Worm (Caenorhabditis elegans) whole organism, midembryonic: ENCODE data around the gene arx-6.

Source experiments
- T22C8.4 ChIP-seq: fragments of 200-800 bp; sonication (Bioruptor generic); IDR thresholded peaks from 2 replicates; pipeline ENCODE4 v1.3.6; 2022; ENCODE audit warnings: missing genetic modification characterization, missing compliant biosample characterization
- cog-1 ChIP-seq: sonication (generic microtip); optimal IDR thresholded peaks from 2 replicates; lab custom pipeline; 2016; ENCODE audit warnings: missing genetic modification characterization, missing compliant biosample characterization
- flt-1 ChIP-seq: fragments of 200-800 bp; sonication (Bioruptor generic); IDR thresholded peaks from 2 replicates; pipeline ENCODE4 v1.3.6; 2022; ENCODE audit warnings: missing genetic modification characterization, missing compliant biosample characterization
- klf-2 ChIP-seq: fragments of 200-800 bp; sonication (Bioruptor generic); conservative IDR thresholded peaks from 2 replicates; pipeline ENCODE4 v1.3.6; 2022; ENCODE audit warnings: missing genetic modification reagents, missing genetic modification characterization, missing compliant biosample characterization
- med-1 ChIP-seq: sonication (generic microtip); optimal IDR thresholded peaks from 2 replicates; lab custom pipeline; 2017; ENCODE audit warnings: missing genetic modification characterization, mild to moderate bottlenecking, missing compliant biosample characterization, antibody characterized with exemption, missing genetic modification reagents; ENCODE audit not compliant: insufficient read depth
- ref-1 ChIP-seq: fragments of 200-800 bp; sonication (Bioruptor generic); conservative IDR thresholded peaks from 2 replicates; pipeline ENCODE4 v1.3.6; 2022; ENCODE audit warnings: missing genetic modification reagents, missing genetic modification characterization, missing compliant biosample characterization
- tab-1 ChIP-seq: fragments of 200-800 bp; sonication (Bioruptor generic); IDR thresholded peaks from 2 replicates; pipeline ENCODE4 v1.3.6; 2022; ENCODE audit warnings: missing genetic modification characterization, missing compliant biosample characterization
- ztf-23 ChIP-seq: fragments of 200-800 bp; sonication (Bioruptor generic); IDR thresholded peaks from 2 replicates; pipeline ENCODE4 v1.3.6; 2022; ENCODE audit warnings: missing genetic modification reagents, missing genetic modification characterization, missing compliant biosample characterization
- ztf-29 ChIP-seq: fragments of 200-800 bp; sonication (Bioruptor generic); IDR thresholded peaks from 2 replicates; pipeline ENCODE4 v1.3.6; 2022; ENCODE audit warnings: missing genetic modification reagents, missing genetic modification characterization, missing compliant biosample characterization

arx-6 gene

DNA sequence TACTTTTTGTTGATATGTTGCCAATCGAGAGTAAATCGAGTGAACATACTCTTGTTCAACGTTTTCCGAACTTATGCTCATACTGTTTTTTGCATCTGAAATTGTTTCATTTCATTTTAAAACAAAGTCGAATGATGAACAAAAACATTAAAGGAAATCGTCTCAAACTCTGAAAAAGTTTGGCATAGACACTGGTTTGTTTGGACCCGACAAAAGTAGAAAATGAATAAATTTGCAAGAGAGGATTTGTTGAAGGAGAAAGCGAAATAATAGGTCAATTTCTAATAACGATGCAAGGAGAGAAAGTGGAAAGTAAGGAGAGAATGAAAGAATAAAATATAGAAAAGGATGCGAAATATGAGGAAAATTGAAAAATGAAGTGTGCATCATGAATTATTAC lies 3.8 kb upstream of the arx-6 start, which contains the start of gene C35D10.12:
TSS of gene C35D10.12 (minus strand) at position 101 of the 400 bp plus-strand sequence.
- no peak for TF ChIP-seq med-1 (GFP tag; lab: Kevin White, UChicago)
- TF ChIP-seq cog-1 (tag; lab: Kevin White, UChicago), result no peak
- no peak for TF ChIP-seq tab-1 (GFP tag; lab: Robert Waterston, UW)
- no peak for TF ChIP-seq ref-1 (GFP tag; lab: Robert Waterston, UW)
- no peak for TF ChIP-seq klf-2 (GFP tag; lab: Robert Waterston, UW)
- no peak for TF ChIP-seq flt-1 (GFP tag; lab: Robert Waterston, UW)
- no peak for TF ChIP-seq T22C8.4 (GFP tag; lab: Robert Waterston, UW)
- TF ChIP-seq ztf-23 (GFP tag; lab: Robert Waterston, UW), result no peak
- TF ChIP-seq ztf-29 (GFP tag; lab: Robert Waterston, UW), result no peak

DNA sequence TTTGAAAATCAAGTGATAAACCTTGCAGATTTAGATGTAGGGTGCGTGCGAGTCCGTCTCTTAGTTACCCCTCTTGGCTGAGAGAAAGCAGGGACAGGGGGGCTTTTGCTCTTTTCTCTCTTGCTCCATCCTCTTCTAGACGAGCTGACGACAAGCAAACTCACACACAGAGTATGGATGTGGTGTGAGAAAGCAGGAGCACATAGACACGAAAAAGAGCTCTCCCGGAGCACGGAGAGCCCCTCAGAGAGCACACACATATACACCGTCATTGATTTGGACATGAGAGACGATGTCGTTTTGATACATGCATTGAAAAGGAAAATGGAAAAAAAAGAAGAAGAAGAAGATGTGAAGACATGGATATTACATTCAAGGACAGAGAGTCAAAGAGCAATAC lies 2.8 kb upstream of the arx-6 start:
- TF ChIP-seq med-1 (GFP tag; lab: Kevin White, UChicago) (no peak), ztf-29 (GFP tag; lab: Robert Waterston, UW) (no peak), cog-1 (tag; lab: Kevin White, UChicago) (no peak), klf-2 (GFP tag; lab: Robert Waterston, UW) (no peak), T22C8.4 (GFP tag; lab: Robert Waterston, UW) (no peak), flt-1 (GFP tag; lab: Robert Waterston, UW) (no peak), ref-1 (GFP tag; lab: Robert Waterston, UW) (no peak), tab-1 (GFP tag; lab: Robert Waterston, UW) (no peak), ztf-23 (GFP tag; lab: Robert Waterston, UW) (no peak)

DNA sequence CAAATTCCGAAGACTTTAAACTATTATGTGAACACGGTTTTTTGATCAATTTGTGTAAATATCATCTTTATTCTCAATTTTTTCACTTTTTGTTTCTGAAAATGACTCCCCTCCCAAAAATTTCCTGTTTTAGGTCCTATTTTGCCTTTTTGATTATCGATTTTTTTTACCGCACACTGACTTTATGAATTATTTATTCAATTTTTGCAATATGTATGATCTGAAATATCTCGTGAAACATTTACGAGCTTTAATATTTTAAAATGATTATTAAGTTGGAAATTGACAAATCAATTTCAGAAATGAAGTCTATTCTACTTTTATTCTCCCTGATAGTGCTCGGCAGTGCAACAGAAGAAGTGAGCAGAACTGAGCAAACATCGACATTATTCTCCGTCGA lies 987 bp downstream of the arx-6 start, which contains the start of gene C35D10.1:
TSS of gene C35D10.1 (plus strand) at position 301 of the 400 bp plus-strand sequence.
- TF ChIP-seq ztf-29 (GFP tag; lab: Robert Waterston, UW) (no peak), ztf-23 (GFP tag; lab: Robert Waterston, UW) (no peak), flt-1 (GFP tag; lab: Robert Waterston, UW) (no peak), klf-2 (GFP tag; lab: Robert Waterston, UW) (no peak)

DNA sequence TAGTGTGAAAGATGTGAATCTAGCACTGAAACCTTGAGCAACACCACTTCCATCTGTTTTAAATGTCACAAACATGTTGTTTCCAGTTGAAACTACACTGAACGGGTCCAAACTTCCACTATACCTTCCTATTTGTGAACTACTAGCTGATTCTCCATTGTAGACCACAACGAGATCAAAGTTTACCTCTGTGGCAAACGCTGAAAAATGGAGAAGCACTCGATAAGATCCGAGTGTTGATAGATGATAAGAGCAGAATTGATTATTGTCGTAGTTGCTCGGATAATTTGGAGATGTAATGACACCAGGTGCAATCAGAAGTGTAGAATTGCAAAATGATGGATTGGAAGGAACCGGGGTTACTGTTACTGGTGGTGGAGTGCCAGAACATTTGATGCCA lies 3.5 kb downstream of the arx-6 start:
- TF ChIP-seq med-1 (GFP tag; lab: Kevin White, UChicago) (no peak), ref-1 (GFP tag; lab: Robert Waterston, UW) (no peak), tab-1 (GFP tag; lab: Robert Waterston, UW) (no peak), ztf-23 (GFP tag; lab: Robert Waterston, UW) (no peak), T22C8.4 (GFP tag; lab: Robert Waterston, UW) (no peak), cog-1 (tag; lab: Kevin White, UChicago) (no peak), klf-2 (GFP tag; lab: Robert Waterston, UW) (no peak), flt-1 (GFP tag; lab: Robert Waterston, UW) (no peak), ztf-29 (GFP tag; lab: Robert Waterston, UW) (no peak)

DNA sequence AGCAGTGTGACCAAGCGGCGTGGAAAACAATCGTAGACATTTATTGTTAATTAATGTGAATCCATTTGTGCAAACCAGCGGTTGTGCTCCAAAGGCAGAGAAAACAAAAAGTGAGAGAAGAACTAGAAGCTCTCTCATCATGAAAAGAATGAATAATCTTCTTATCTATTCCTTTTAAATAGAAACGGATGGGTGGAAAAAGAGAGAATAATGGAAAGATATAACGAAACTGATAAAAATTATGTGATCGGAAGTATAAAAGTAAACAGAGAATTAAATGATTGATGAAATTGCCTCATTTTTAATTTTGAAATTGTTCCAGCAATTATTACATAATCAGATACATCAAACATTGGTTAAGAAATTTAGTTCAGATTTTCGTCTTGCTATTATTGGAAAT lies 5.0 kb downstream of the arx-6 start, which contains the start of gene clec-5:
TSS of gene clec-5 (minus strand) at position 178 of the 400 bp plus-strand sequence.
- TF ChIP-seq T22C8.4 (GFP tag; lab: Robert Waterston, UW), result no peak
- TF ChIP-seq ztf-29 (GFP tag; lab: Robert Waterston, UW), result no peak
- no peak for TF ChIP-seq ref-1 (GFP tag; lab: Robert Waterston, UW)
- no peak for TF ChIP-seq ztf-23 (GFP tag; lab: Robert Waterston, UW)
- TF ChIP-seq klf-2 (GFP tag; lab: Robert Waterston, UW), result no peak
- TF ChIP-seq med-1 (GFP tag; lab: Kevin White, UChicago), result no peak
- TF ChIP-seq cog-1 (tag; lab: Kevin White, UChicago), result no peak
- TF ChIP-seq flt-1 (GFP tag; lab: Robert Waterston, UW), result no peak
- no peak for TF ChIP-seq tab-1 (GFP tag; lab: Robert Waterston, UW)

DNA sequence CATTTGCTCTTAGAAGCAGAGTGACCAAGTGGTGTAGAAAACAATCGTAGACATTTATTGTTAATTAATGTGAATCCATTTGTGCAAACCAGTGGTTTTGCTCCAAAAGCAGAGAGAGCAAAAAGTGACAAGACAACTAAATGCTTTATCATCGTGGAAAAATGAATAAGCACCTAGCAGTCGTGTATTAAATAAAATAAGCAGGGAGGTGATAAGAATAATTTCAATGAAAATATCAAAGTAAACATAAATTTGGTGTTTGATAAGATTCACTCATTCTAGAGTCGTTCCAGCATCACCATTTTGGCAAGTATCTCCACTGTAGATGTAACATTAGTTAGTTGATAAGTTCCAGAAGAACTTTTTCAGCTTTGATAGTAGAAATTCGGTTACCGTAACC lies 8.8 kb downstream of the arx-6 start, which contains the start of gene clec-6:
TSS of gene clec-6 (minus strand) at position 154 of the 400 bp plus-strand sequence.
- TF ChIP-seq flt-1 (GFP tag; lab: Robert Waterston, UW), result no peak
- no peak for TF ChIP-seq ref-1 (GFP tag; lab: Robert Waterston, UW)
- TF ChIP-seq ztf-29 (GFP tag; lab: Robert Waterston, UW), result no peak
- no peak for TF ChIP-seq klf-2 (GFP tag; lab: Robert Waterston, UW)
- no peak for TF ChIP-seq T22C8.4 (GFP tag; lab: Robert Waterston, UW)
- no peak for TF ChIP-seq tab-1 (GFP tag; lab: Robert Waterston, UW)
- no peak for TF ChIP-seq ztf-23 (GFP tag; lab: Robert Waterston, UW)
- TF ChIP-seq cog-1 (tag; lab: Kevin White, UChicago), result no peak
- no peak for TF ChIP-seq med-1 (GFP tag; lab: Kevin White, UChicago)

DNA sequence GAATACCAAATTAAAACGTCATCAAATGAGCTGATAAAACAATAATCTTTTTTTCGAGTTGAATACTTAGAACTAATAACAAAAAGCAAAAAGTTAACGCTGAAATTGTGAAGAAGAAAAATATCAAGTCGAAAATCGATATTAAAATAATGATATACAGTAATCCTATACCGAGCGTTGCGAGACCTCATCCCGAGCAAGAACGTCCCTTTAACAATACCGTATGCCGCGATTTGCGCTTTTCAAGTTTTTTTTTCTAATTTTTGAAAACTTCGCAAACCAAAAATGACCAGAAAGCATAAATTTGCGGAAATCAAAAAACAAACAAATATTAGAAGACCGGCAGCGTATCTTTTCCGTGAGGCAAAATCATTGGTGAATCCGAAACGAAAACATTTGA lies 12.5 kb downstream of the arx-6 start, which contains the start of gene F26F4.5:
TSS of gene F26F4.5 (minus strand) at position 256 of the 400 bp plus-strand sequence.
- TF ChIP-seq klf-2 (GFP tag; lab: Robert Waterston, UW) (no peak), flt-1 (GFP tag; lab: Robert Waterston, UW) (no peak), med-1 (GFP tag; lab: Kevin White, UChicago) (no peak), ztf-23 (GFP tag; lab: Robert Waterston, UW) (no peak), ref-1 (GFP tag; lab: Robert Waterston, UW) (no peak), ztf-29 (GFP tag; lab: Robert Waterston, UW) (no peak), tab-1 (GFP tag; lab: Robert Waterston, UW) (no peak), cog-1 (tag; lab: Kevin White, UChicago) (no peak), T22C8.4 (GFP tag; lab: Robert Waterston, UW) (no peak)

DNA sequence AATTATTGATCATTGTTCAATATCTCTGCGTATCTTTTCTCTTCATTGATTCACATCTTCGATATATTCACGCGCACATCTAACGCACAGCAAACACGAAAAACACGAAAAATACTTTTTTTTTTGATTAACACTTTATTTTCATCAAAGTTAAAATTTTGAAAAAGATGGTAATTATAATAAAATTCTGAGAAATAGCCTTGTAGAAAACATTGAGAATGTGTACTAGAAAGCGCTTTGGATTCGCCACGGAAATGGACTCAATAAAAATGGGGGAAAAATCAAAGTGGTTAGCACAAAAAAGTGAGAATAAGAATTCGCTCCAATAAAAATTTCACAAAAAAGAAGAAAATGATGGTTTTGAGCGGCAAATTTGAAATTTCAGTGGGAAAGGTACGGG lies 15.1 kb downstream of the arx-6 start, which contains the start of gene F26F4.6:
TSS of gene F26F4.6 (minus strand) at position 101 of the 400 bp plus-strand sequence.
- TF ChIP-seq ztf-23 (GFP tag; lab: Robert Waterston, UW) (no peak), tab-1 (GFP tag; lab: Robert Waterston, UW) (no peak), cog-1 (tag; lab: Kevin White, UChicago) (no peak), med-1 (GFP tag; lab: Kevin White, UChicago) (no peak), ref-1 (GFP tag; lab: Robert Waterston, UW) (no peak), flt-1 (GFP tag; lab: Robert Waterston, UW) (no peak), ztf-29 (GFP tag; lab: Robert Waterston, UW) (no peak), klf-2 (GFP tag; lab: Robert Waterston, UW) (no peak), T22C8.4 (GFP tag; lab: Robert Waterston, UW) (no peak)
